Fruit fly (Drosophila melanogaster) whole organism, pupa: Measurements from ENCODE around the gene CG13724.

Experiments
- CG12605 ChIP-seq: fragments of 200-800 bp; sonication (Bioruptor generic); IDR thresholded peaks from 2 replicates; pipeline ENCODE4 v1.3.6; 2022; ENCODE audit warnings: missing biosample characterization, missing genetic modification characterization
- CG15710 ChIP-seq: fragments of 200-800 bp; sonication (Bioruptor generic); optimal IDR thresholded peaks from 2 replicates; lab custom pipeline; 2018; ENCODE audit warnings: missing biosample characterization, mild to moderate bottlenecking, missing genetic modification characterization, moderate library complexity
- CG17806 ChIP-seq: fragments of 200-800 bp; sonication (Bioruptor generic); optimal IDR thresholded peaks from 2 replicates; lab custom pipeline; 2018; ENCODE audit warnings: missing biosample characterization, mild to moderate bottlenecking, missing genetic modification characterization, moderate library complexity
- CG32121 ChIP-seq: fragments of 200-800 bp; sonication (Bioruptor generic); IDR thresholded peaks from 2 replicates; pipeline ENCODE4 v1.3.6; 2022; ENCODE audit warnings: missing biosample characterization, missing genetic modification characterization
- D1 ChIP-seq: fragments of 200-800 bp; sonication (Bioruptor generic); optimal IDR thresholded peaks from 2 replicates; lab custom pipeline; 2018; ENCODE audit warnings: missing biosample characterization, mild to moderate bottlenecking, missing genetic modification characterization, moderate library complexity
- Snoo ChIP-seq: fragments of 200-800 bp; sonication (Bioruptor generic); optimal IDR thresholded peaks from 3 replicates; lab custom pipeline; 2017; ENCODE audit warnings: missing biosample characterization, mild to moderate bottlenecking, missing genetic modification characterization, inconsistent platforms
- gl ChIP-seq: fragments of 200-800 bp; sonication (Bioruptor generic); optimal IDR thresholded peaks from 2 replicates; lab custom pipeline; 2018; ENCODE audit warnings: missing biosample characterization, mild to moderate bottlenecking, missing genetic modification characterization

DNA sequence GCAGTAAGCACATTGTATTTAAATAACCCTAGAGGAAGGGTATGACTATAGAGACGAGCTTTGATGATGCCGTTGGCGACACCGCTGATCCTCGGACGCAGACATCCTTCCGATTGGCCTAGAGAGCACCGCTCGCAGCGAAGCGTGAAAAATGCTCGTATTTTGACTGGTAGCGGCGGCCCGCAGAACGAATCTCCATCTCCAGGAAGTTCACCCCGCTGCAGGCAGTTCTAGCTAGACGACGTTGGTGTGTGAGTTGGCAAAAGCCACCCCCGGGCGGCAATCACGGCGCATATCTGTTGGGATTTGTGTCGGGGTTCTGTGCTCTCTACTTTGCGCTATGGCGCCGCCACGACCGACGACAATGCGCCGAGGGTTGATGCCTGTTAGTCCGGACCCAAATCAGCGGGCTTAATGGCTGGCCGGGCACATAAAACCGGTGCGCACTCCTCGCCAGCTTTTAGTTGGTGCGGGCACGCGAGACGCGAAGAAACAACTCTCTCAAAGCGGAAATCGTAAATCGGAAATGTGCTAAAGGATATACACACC, 36.7 kb downstream of the CG13724 start, which contains the start of gene tap:
- TF ChIP-seq CG32121: no peak
- no peak for TF ChIP-seq CG17806 (tag; lab: Kevin White, UChicago)
- no peak for TF ChIP-seq CG15710 (tag; lab: Kevin White, UChicago)
- no peak for TF ChIP-seq D1 (tag; lab: Kevin White, UChicago)
- no peak for TF ChIP-seq CG12605 (GFP tag; lab: Robert Waterston, UW)
- TF ChIP-seq Snoo (tag; lab: Kevin White, UChicago): no peak
- TF ChIP-seq gl (tag; lab: Kevin White, UChicago): no peak
